Fruit fly (Drosophila melanogaster): ENCODE data around the gene tal-1A.
A peak's percentile ranks its signal among the peaks of the same experiment; 100 is the strongest.

The tal-1A gene

DNA sequence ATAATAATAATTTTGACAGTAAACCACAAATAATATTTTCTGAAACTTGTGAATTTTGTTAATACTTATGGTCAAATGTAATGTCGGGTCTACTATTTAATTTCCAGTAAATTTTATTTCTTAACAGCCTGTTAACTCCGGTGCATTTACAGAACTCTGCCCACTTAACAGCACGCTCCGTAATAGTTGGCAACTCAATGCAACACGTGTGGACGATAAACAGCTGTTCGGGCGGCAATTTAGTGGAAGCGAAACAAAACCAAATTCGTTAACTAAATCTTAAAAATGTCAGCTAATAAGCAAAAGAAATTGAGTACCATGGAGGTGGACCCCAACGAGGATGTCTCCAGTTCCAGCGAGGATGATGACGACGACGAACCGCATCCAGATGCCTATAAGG is 32.1 kb upstream of the tal-1A start, which contains the start of gene CG9286:
Gene CG9286, plus strand, starts transcription at position 196 of the 400 bp plus-strand sequence.
- no peak for TF ChIP-seq gl (tag; optimal IDR thresholded peaks at IDR 0.05)
- no peak for TF ChIP-seq rn (GFP tag; IDR thresholded peaks at IDR 0.05)
- no peak for TF ChIP-seq Pif1B (GFP tag; optimal IDR thresholded peaks at IDR 0.05)
- no peak for TF ChIP-seq fd96Ca (GFP tag; IDR thresholded peaks at IDR 0.05)
- no peak for TF ChIP-seq CG34367 (tag; optimal IDR thresholded peaks at IDR 0.05)
- no peak for TF ChIP-seq CG9948 (tag; optimal IDR thresholded peaks at IDR 0.05)
- no peak for TF ChIP-seq CG10348 (GFP tag; IDR thresholded peaks at IDR 0.05)
- TF ChIP-seq Pif1A (GFP tag; optimal IDR thresholded peaks at IDR 0.05) = no peak
- TF ChIP-seq CG13204 (GFP tag; optimal IDR thresholded peaks at IDR 0.05) = no peak
- TF ChIP-seq CG12605 (GFP tag; IDR thresholded peaks at IDR 0.05) = no peak
- TF ChIP-seq EcR (GFP tag; optimal IDR thresholded peaks at IDR 0.05) = no peak

DNA sequence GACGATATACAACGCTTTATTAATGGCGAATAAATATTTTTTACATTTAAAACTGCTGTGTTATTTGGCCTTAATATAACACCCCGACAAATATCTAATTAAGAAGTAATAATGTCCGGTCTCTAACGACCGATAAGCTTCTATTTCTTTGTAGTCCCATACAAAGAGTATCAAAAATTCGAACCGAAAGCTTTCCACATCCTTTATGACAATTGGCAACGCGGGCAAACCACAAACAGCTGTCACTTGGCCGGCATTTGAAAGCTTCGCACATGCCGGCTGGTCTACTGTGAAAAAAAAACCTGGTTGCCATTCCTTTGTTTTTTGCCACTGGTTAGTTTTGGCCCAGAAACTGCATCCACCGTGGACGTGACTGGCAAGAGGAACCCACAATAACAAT is 30.9 kb upstream of the tal-1A start, which contains the start of gene Dip-B:
Gene Dip-B, plus strand, starts transcription at position 254 of the 400 bp plus-strand sequence.
- TF ChIP-seq CG34367 (tag; optimal IDR thresholded peaks at IDR 0.05) (no peak), CG10348 (GFP tag; IDR thresholded peaks at IDR 0.05) (no peak), CG32121 (GFP tag; IDR thresholded peaks at IDR 0.05) (no peak), Pif1B (GFP tag; optimal IDR thresholded peaks at IDR 0.05) (no peak), rn (GFP tag; IDR thresholded peaks at IDR 0.05) (no peak)

DNA sequence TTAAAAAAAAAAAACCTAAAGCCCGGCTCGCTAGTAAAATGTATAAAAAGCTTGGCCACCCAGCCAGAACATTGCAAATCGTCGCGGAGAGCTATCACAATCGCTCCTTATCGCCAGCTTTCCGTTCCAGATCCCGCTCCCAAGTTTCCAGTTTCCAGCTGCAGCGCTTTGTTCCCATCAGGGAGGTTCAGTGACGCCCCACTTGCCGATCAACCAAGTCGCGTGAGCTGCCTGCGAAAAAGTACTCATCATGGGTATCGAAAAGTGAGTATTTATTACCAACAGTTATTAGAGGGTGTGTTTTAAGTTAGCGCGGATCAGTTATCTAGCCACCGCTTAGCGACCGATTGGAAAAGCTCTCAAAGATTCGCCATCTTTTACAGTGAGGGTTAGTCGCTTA is 30.3 kb upstream of the tal-1A start:
- TF ChIP-seq Ets98B (GFP tag; IDR thresholded peaks at IDR 0.05) = no peak
- TF ChIP-seq CG32121 (GFP tag; IDR thresholded peaks at IDR 0.05) = no peak
- no peak for TF ChIP-seq CG15710 (tag; optimal IDR thresholded peaks at IDR 0.05)
- TF ChIP-seq Pif1B (GFP tag; optimal IDR thresholded peaks at IDR 0.05) = no peak
- TF ChIP-seq CG4496 (GFP tag; IDR thresholded peaks at IDR 0.05) = 0 out of 3 replicates have a peak, but pooled peaks have one; percentile 47
- TF ChIP-seq EcR (GFP tag; optimal IDR thresholded peaks at IDR 0.05) = peak; percentile 62
- no peak for TF ChIP-seq gl (tag; optimal IDR thresholded peaks at IDR 0.05)

DNA sequence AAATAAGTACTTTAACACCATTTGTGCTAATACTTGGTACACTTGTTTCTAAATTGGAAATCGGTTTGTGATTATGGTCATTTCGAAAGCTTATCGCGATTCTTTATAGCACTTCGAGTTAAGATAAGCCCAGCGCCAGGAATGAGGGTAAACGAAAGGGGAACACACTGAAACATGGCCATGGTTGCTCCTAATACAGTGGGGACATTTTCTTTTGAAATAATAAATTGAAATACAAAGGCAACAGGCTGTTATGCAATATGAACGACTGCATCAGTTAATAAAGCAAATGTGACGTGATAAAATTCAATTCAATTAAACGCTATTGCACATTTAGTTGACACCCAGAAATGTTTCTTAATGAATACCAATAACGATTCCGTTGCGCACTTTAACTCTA is 29.5 kb upstream of the tal-1A start:
- TF ChIP-seq CG14655 (GFP tag; optimal IDR thresholded peaks at IDR 0.05) (no peak), Ets98B (GFP tag; IDR thresholded peaks at IDR 0.05) (no peak), CG12605 (GFP tag; IDR thresholded peaks at IDR 0.05) (no peak), CG32121 (GFP tag; IDR thresholded peaks at IDR 0.05) (no peak), Pif1B (GFP tag; optimal IDR thresholded peaks at IDR 0.05) (no peak), CG8159 (tag; optimal IDR thresholded peaks at IDR 0.05) (no peak), gl (tag; optimal IDR thresholded peaks at IDR 0.05) (no peak), CG15710 (tag; optimal IDR thresholded peaks at IDR 0.05) (no peak)

DNA sequence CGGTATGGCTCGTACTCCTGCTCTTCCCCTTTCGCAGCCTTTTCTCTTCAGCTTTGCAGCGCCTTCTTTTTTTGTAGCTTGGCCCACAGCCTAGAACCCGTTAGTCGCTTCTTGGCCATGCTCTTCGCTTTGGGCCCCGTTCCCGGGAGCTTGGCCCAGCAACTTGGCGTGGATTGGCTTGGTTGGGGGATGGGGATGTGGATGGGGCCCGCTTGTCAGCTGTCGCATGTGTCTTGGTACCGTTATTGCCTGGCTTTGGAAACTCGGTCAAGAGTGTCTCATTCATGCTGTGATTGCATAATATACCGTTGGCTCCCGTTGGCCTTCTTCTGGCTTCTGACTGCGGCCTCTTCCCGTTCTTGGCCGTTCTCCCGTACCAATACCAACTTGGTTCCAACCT is 27.0 kb upstream of the tal-1A start:
- TF ChIP-seq CG4496 (GFP tag; IDR thresholded peaks at IDR 0.05) (0 out of 3 replicates have a peak, but pooled peaks have one; percentile 46), CG8301 (tag; optimal IDR thresholded peaks at IDR 0.05) (no peak)

DNA sequence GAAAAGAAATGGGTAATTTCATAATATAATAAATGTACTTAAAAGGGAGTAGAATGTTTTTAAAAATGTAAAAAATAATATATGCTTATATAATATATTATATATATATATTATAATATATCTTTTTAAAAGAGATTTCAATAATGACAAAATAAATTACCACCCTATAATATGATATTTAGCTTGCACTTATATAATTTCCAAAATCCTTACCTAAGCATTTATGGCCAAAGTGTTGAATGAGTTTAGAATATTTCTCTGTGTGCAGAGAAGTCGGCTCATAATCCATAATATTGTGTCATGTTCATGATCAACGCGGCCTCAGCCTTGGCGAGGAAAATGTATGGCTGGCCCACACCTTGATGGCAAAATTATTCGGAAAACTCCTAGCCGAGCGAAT is 24.7 kb upstream of the tal-1A start:
- TF ChIP-seq CG14655 (GFP tag; optimal IDR thresholded peaks at IDR 0.05) (peak; percentile 55), Snoo (tag; optimal IDR thresholded peaks at IDR 0.05) (no peak), CG10348 (GFP tag; IDR thresholded peaks at IDR 0.05) (no peak)

DNA sequence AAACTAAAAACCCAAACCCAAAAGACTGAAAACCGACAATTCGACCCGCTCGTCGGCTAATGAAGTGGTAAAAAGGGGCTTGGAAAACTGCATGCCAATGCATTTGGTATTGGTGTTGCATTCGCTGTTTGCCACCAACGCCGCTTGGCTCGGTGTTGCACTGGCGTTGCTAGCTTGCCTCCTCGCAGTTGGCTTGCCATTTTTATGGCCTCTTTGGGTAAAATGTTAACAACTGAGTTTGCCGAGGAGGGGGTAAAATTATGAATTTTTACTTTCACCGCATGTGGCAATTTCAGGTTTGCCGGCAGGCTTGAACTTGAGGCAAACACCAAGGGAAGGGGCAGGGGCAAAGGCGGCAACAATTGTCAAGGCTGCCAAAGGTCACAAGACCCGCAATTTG is 24.2 kb upstream of the tal-1A start:
- TF ChIP-seq rn (GFP tag; IDR thresholded peaks at IDR 0.05) = no peak
- no peak for TF ChIP-seq CG13204 (GFP tag; optimal IDR thresholded peaks at IDR 0.05)
- TF ChIP-seq gl (tag; optimal IDR thresholded peaks at IDR 0.05) = peak; percentile 6
- TF ChIP-seq D1 (tag; optimal IDR thresholded peaks at IDR 0.05) = no peak
- no peak for TF ChIP-seq EcR (GFP tag; optimal IDR thresholded peaks at IDR 0.05)
- TF ChIP-seq CG15710 (tag; optimal IDR thresholded peaks at IDR 0.05) = no peak
- no peak for TF ChIP-seq CG10348 (GFP tag; IDR thresholded peaks at IDR 0.05)
- 0 out of 3 replicates have a peak, but pooled peaks have one; percentile 16 for TF ChIP-seq fd96Ca (GFP tag; IDR thresholded peaks at IDR 0.05)

DNA sequence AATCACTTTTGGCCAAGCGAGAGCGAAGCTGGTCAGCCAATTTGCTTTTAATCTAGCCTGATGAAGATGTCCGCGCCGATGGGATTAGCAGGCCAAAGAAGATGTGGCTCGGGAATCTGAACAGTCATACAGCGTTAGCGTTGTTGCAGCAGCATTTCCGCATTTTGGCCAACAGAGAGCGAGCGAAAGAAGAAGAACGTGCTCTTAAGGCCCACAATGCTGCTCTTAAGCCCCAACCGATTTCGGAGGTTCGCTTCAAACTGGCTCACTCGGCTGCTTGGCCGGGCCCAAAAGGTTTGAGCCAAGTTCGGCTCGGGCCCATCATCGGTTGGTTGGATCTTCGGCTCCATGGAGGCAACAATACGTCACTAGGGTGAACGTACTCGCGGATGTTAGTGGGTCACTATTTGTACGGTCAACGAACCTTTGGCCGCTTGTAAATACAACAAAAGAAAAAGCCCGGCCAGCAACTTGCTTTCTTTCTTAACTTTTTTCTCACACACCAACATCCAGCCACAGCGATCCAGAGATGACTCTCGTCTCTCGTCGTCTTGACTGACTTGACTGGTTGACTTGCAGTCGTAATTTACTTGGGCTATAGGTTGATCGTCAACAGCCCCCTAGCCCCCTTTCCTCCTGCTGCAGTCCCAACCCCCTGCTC is 23.2 kb upstream of the tal-1A start:
- TF ChIP-seq Ets98B (GFP tag; IDR thresholded peaks at IDR 0.05) (no peak), CG8301 (tag; optimal IDR thresholded peaks at IDR 0.05) (no peak), Pif1B (GFP tag; optimal IDR thresholded peaks at IDR 0.05) (no peak), EcR (GFP tag; optimal IDR thresholded peaks at IDR 0.05) (peak; percentile 96), CG32121 (GFP tag; IDR thresholded peaks at IDR 0.05) (0 out of 2 replicates have a peak, but pooled peaks have one; percentile 30), rn (GFP tag; IDR thresholded peaks at IDR 0.05) (no peak), CG12605 (GFP tag; IDR thresholded peaks at IDR 0.05) (no peak)

All from whole organism, pupa.